Fruit fly (Drosophila melanogaster): ENCODE results near the gene CG6845.

DNA sequence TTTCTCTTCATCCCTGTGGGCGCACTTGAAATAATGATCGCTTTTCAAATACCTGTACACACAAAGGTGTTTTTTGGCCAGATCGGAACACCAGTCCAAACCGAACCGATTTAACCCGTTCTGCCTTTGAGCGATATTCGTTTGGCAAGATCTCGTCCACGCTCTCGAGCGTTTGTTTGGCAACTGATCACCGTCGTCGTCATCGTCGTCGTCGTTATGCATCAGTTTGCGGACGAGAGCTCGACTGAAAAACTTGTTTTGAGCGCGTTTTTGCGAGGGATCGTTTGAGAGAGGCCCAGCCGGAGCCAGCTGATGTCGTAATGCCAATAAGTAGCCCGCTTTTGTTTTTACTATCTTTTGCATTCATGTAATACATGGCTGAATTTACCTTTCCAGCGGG lies 32.2 kb downstream of the CG6845 start:
- TF ChIP-seq CG5953 (GFP tag; IDR thresholded peaks at IDR 0.05) (no peak), CG1792 (GFP tag; optimal IDR thresholded peaks at IDR 0.05) (no peak)

Data from whole organism, embryonic.